Worm (Caenorhabditis elegans): ENCODE measurements around the gene ucr-2.3.

ucr-2.3 gene

DNA sequence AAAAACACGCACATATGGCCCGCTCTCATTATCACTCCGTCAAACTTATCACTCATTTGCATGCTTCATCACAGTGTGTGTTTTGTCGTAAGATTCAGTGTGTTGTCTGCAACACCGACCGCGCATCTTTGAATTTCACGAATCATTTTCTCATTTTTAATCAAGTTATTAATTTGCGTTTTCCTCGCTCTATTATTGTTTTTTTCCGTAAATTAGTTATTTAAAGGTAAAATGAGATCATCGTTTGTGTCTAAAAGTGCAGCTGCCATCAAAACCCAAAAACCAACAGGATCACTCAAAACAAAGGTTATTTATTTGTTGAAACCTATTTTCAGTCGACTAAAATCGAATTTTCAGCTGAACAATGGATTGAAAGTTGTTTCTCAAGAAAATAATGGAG, at the start of gene ucr-2.3, which contains the start of gene T24C4.5:
TSS of gene ucr-2.3 (plus strand) at position 227 of the 400 bp plus-strand sequence.
TSS of gene T24C4.5 (minus strand) at position 101 of the 400 bp plus-strand sequence.
- TF ChIP-seq elt-1 (tag; optimal IDR thresholded peaks at IDR 0.05; ENCODE audit: borderline replicate concordance, insufficient read depth) = no peak
- no peak for TF ChIP-seq sptf-1 (tag; optimal IDR thresholded peaks at IDR 0.05)
- no peak for TF ChIP-seq snpc-4 (tag; optimal IDR thresholded peaks at IDR 0.05)
- no peak for TF ChIP-seq nhr-12 (tag; optimal IDR thresholded peaks at IDR 0.05)
- no peak for TF ChIP-seq unc-120 (tag; optimal IDR thresholded peaks at IDR 0.05; ENCODE audit: poor library complexity, severe bottlenecking)
- no peak for TF ChIP-seq ham-2 (GFP tag; optimal IDR thresholded peaks at IDR 0.05)
- no peak for TF ChIP-seq lin-32 (GFP tag; optimal IDR thresholded peaks at IDR 0.05)
- TF ChIP-seq cnd-1 (tag; optimal IDR thresholded peaks at IDR 0.05) = no peak
- no peak for TF ChIP-seq nhr-2 (tag; optimal IDR thresholded peaks at IDR 0.05)
- TF ChIP-seq ces-1 (GFP tag; optimal IDR thresholded peaks at IDR 0.05) = no peak
- TF ChIP-seq ztf-11 (tag; optimal IDR thresholded peaks at IDR 0.05) = no peak
- no peak for TF ChIP-seq drap-1 (GFP tag; optimal IDR thresholded peaks at IDR 0.05)
- no peak for TF ChIP-seq nhr-76 (tag; optimal IDR thresholded peaks at IDR 0.05)
- no peak for TF ChIP-seq ceh-43 (GFP tag; optimal IDR thresholded peaks at IDR 0.05)
- TF ChIP-seq flh-1 (GFP tag; optimal IDR thresholded peaks at IDR 0.05) = no peak
- TF ChIP-seq sem-2 (GFP tag; optimal IDR thresholded peaks at IDR 0.05) = no peak

DNA sequence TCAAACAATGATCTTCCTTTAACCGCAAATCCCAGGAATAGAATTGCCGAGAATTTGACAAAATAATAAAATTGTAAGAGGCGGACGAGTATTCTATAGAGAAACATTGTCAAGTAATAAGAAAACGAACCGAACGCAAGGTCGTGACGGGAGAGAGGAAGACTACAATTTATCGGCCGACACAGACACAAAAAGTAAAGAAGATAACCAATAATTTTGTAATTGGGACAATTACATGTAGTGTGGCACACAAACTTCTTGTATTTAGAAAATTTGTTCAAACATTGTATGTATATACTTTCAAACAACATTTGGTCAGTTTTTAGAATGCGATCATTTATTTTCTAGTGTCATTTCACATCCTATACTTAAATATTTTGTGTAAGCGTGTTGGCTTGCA, 47.7 kb upstream of the ucr-2.3 start, which contains the start of gene ceeh-1:
TSS of gene ceeh-1 (minus strand) at position 317 of the 400 bp plus-strand sequence.
- no peak for TF ChIP-seq mls-2 (tag; optimal IDR thresholded peaks at IDR 0.05)
- TF ChIP-seq mab-5 (tag; optimal IDR thresholded peaks at IDR 0.05) = no peak
- no peak for TF ChIP-seq sptf-1 (tag; optimal IDR thresholded peaks at IDR 0.05)
- TF ChIP-seq ceh-83 (GFP tag; optimal IDR thresholded peaks at IDR 0.05) = no peak
- no peak for TF ChIP-seq snpc-4 (tag; optimal IDR thresholded peaks at IDR 0.05)
- no peak for TF ChIP-seq nhr-2 (tag; optimal IDR thresholded peaks at IDR 0.05)

DNA sequence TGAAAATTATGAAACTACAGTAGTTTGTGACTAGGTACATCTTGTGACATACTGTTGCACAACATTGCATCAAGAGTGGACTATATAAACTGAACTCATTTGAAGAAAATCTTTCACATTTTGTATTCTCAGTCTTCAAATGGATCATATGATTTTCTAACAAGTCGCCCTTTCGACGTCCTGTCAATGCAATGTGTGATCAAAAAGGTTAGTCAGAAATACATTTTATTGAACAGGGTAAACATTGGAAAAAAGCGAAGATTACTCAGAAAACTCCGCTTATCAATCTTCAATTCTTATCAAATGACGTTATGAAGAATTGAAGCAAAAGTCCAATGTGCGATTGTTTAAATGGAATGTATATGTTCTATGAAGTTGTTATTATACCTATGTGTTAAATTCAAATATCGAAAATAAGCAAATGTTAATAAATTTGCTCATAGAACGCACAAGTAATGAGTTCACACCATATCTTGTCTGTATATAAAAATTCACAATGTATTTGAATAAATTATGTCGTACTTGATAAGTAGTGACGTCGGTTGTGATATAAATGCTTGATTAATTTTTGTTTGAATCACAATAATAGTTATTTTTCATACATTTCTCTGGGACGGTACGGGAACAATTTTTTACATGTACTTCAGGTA, 46.7 kb upstream of the ucr-2.3 start, which contains the start of gene zip-2:
TSS of gene zip-2 (plus strand) at position 128 of the 650 bp plus-strand sequence.
- no peak for TF ChIP-seq zip-8 (tag; optimal IDR thresholded peaks at IDR 0.05)
- TF ChIP-seq blmp-1 (tag; optimal IDR thresholded peaks at IDR 0.05) = no peak
- TF ChIP-seq mls-2 (tag; optimal IDR thresholded peaks at IDR 0.05) = no peak
- TF ChIP-seq lsy-2 (tag; optimal IDR thresholded peaks at IDR 0.05) = no peak
- no peak for TF ChIP-seq sptf-1 (tag; optimal IDR thresholded peaks at IDR 0.05)
- TF ChIP-seq ceh-43 (GFP tag; optimal IDR thresholded peaks at IDR 0.05) = no peak
- no peak for TF ChIP-seq M03D4.4 (tag; optimal IDR thresholded peaks at IDR 0.05)
- TF ChIP-seq unc-62 (GFP tag; optimal IDR thresholded peaks at IDR 0.05) = no peak
- TF ChIP-seq ham-2 (GFP tag; optimal IDR thresholded peaks at IDR 0.05) = no peak
- TF ChIP-seq nhr-76 (tag; optimal IDR thresholded peaks at IDR 0.05) = no peak
- no peak for TF ChIP-seq unc-120 (tag; optimal IDR thresholded peaks at IDR 0.05; ENCODE audit: poor library complexity, severe bottlenecking)
- TF ChIP-seq ceh-39 (tag; optimal IDR thresholded peaks at IDR 0.05) = no peak
- no peak for TF ChIP-seq drap-1 (GFP tag; optimal IDR thresholded peaks at IDR 0.05)
- no peak for TF ChIP-seq lin-32 (GFP tag; optimal IDR thresholded peaks at IDR 0.05)
- no peak for TF ChIP-seq nhr-12 (tag; optimal IDR thresholded peaks at IDR 0.05)

DNA sequence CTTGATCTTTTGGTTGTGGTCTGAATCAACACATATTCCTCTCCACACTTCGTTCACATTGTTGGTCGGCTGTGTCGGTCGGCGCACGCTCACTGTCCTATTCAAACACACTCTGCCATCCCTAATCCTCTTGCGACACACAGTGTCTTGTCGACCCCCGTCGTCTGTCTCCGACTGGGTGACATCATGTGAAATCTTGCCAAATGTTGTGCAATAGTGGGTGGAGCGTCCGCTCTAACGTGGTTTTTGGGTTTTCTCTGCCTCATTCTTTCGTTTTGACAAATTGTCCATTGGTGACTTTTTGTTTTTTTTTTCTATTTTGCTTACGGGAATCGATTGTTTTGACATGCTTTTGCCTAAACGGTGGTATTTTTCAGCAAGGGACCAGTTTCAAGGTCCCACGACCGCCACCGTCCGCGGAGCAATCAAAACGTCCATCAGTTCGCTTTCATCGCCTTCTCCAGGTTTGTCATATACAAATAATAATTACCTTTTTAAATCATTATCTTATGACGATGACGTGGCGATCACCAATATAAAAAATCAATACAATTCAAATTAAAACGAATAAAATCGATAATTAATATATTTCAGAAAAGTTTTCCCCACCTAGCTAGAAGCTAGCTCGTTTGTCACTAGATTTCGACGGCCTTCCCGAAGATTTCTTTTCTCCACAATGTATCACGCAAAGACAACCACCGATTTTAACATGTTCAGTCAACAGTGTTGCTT, 45.8 kb upstream of the ucr-2.3 start:
- TF ChIP-seq elt-1 (tag; optimal IDR thresholded peaks at IDR 0.05; ENCODE audit: borderline replicate concordance, insufficient read depth) = peak; percentile 36
- TF ChIP-seq lin-13 (tag; optimal IDR thresholded peaks at IDR 0.05) = peak; percentile 67
- peak; percentile 64 for TF ChIP-seq ces-1 (GFP tag; optimal IDR thresholded peaks at IDR 0.05)
- TF ChIP-seq ceh-39 (tag; optimal IDR thresholded peaks at IDR 0.05) = peak; percentile 52
- TF ChIP-seq ham-2 (GFP tag; optimal IDR thresholded peaks at IDR 0.05) = peak; percentile 35
- no peak for TF ChIP-seq sem-2 (GFP tag; optimal IDR thresholded peaks at IDR 0.05)
- TF ChIP-seq unc-120 (tag; optimal IDR thresholded peaks at IDR 0.05; ENCODE audit: poor library complexity, severe bottlenecking) = peak; percentile 57
- TF ChIP-seq elt-3 (tag; optimal IDR thresholded peaks at IDR 0.05) = peak; percentile 83
- peak; percentile 54 for TF ChIP-seq nhr-2 (tag; optimal IDR thresholded peaks at IDR 0.05)
- TF ChIP-seq ceh-83 (GFP tag; optimal IDR thresholded peaks at IDR 0.05) = peak; percentile 51
- TF ChIP-seq lin-32 (GFP tag; optimal IDR thresholded peaks at IDR 0.05) = no peak
- TF ChIP-seq cnd-1 (tag; optimal IDR thresholded peaks at IDR 0.05) = peak; percentile 53
- no peak for TF ChIP-seq nhr-28 (tag; optimal IDR thresholded peaks at IDR 0.05)
- peak; percentile 36 for TF ChIP-seq zip-8 (tag; optimal IDR thresholded peaks at IDR 0.05)
- TF ChIP-seq M03D4.4 (tag; optimal IDR thresholded peaks at IDR 0.05) = peak; percentile 33
- peak; percentile 50 for TF ChIP-seq mls-2 (tag; optimal IDR thresholded peaks at IDR 0.05)
- TF ChIP-seq nhr-237 (tag; optimal IDR thresholded peaks at IDR 0.05) = peak; percentile 91
- TF ChIP-seq lsy-2 (tag; optimal IDR thresholded peaks at IDR 0.05) = peak; percentile 66
- TF ChIP-seq mep-1 (tag; optimal IDR thresholded peaks at IDR 0.05) = peak; percentile 84
- peak; percentile 93 for TF ChIP-seq unc-62 (GFP tag; optimal IDR thresholded peaks at IDR 0.05)
- TF ChIP-seq pha-4 (tag; optimal IDR thresholded peaks at IDR 0.05) = peak; percentile 94
- no peak for TF ChIP-seq bed-3 (GFP tag; optimal IDR thresholded peaks at IDR 0.05)
- TF ChIP-seq unc-39 (tag; optimal IDR thresholded peaks at IDR 0.05) = no peak
- TF ChIP-seq drap-1 (GFP tag; optimal IDR thresholded peaks at IDR 0.05) = peak; percentile 64
- TF ChIP-seq ceh-43 (GFP tag; optimal IDR thresholded peaks at IDR 0.05) = no peak
- peak; percentile 25 for TF ChIP-seq hlh-1 (tag; optimal IDR thresholded peaks at IDR 0.05)
- peak; percentile 19 for TF ChIP-seq ztf-11 (tag; optimal IDR thresholded peaks at IDR 0.05)
- TF ChIP-seq sptf-1 (tag; optimal IDR thresholded peaks at IDR 0.05) = peak; percentile 66
- TF ChIP-seq snpc-4 (tag; optimal IDR thresholded peaks at IDR 0.05) = no peak

Measured in whole organism, mixed stage, embryonic.